Fruit fly (Drosophila melanogaster) whole organism, prepupa: Measurements from ENCODE around the gene CG11345.
A peak's percentile ranks its signal among the peaks of the same experiment; 100 is the strongest.

ENCODE experiments used
- CG11294 ChIP-seq: fragments of 200-800 bp; sonication (Bioruptor generic); IDR thresholded peaks from 2 replicates; pipeline ENCODE4 v1.3.6; 2022; ENCODE audit warnings: missing biosample characterization, missing genetic modification characterization
- CG1621 ChIP-seq: fragments of 200-800 bp; sonication (Bioruptor generic); optimal IDR thresholded peaks from 3 replicates; lab custom pipeline; 2018; ENCODE audit warnings: missing biosample characterization, mild to moderate bottlenecking, missing genetic modification characterization
- CG3032 ChIP-seq: fragments of 200-800 bp; optimal IDR thresholded peaks from 2 replicates; lab custom pipeline; 2019; ENCODE audit warnings: missing biosample characterization, mild to moderate bottlenecking, missing genetic modification characterization, moderate library complexity
- CG31627 ChIP-seq: fragments of 200-800 bp; sonication (Bioruptor generic); optimal IDR thresholded peaks from 3 replicates; lab custom pipeline; 2016; ENCODE audit warnings: missing biosample characterization, missing genetic modification characterization
- CG3919 ChIP-seq: fragments of 200-800 bp; sonication (Bioruptor generic); optimal IDR thresholded peaks from 3 replicates; lab custom pipeline; 2016; ENCODE audit warnings: missing biosample characterization, missing genetic modification characterization
- CG6276 ChIP-seq: fragments of 200-800 bp; sonication (Bioruptor generic); optimal IDR thresholded peaks from 2 replicates; lab custom pipeline; 2017; ENCODE audit warnings: missing biosample characterization, mild to moderate bottlenecking, missing genetic modification characterization
- CG6854 ChIP-seq: fragments of 200-800 bp; sonication (Bioruptor generic); optimal IDR thresholded peaks from 2 replicates; lab custom pipeline; 2017; ENCODE audit warnings: missing biosample characterization, mild to moderate bottlenecking, missing genetic modification characterization
- CG7368 ChIP-seq: fragments of 200-800 bp; sonication (Bioruptor generic); optimal IDR thresholded peaks from 3 replicates; lab custom pipeline; 2016; ENCODE audit warnings: missing biosample characterization, missing genetic modification characterization
- CG8119 ChIP-seq: fragments of 200-800 bp; sonication (Bioruptor generic); IDR thresholded peaks from 3 replicates; pipeline ENCODE4 v1.3.6; 2022; ENCODE audit warnings: missing biosample characterization, missing genetic modification characterization
- CG8319 ChIP-seq: fragments of 200-800 bp; sonication (Bioruptor generic); optimal IDR thresholded peaks from 3 replicates; lab custom pipeline; 2016; ENCODE audit warnings: missing biosample characterization, missing genetic modification characterization
- Eip75B ChIP-seq: fragments of 200-800 bp; sonication (Bioruptor generic); optimal IDR thresholded peaks from 3 replicates; lab custom pipeline; 2016; ENCODE audit warnings: missing biosample characterization, missing genetic modification characterization
- Eip78C ChIP-seq: fragments of 200-800 bp; sonication (Bioruptor generic); peaks from one replicate; lab custom pipeline; 2016; ENCODE audit warnings: missing biosample characterization, missing genetic modification characterization
- Ets21C ChIP-seq: fragments of 200-800 bp; sonication (Bioruptor generic); optimal IDR thresholded peaks from 3 replicates; lab custom pipeline; 2016; ENCODE audit warnings: missing biosample characterization, missing genetic modification characterization
- Gug ChIP-seq: fragments of 200-800 bp; sonication (Bioruptor generic); IDR thresholded peaks from 2 replicates; pipeline ENCODE4 v1.3.6; 2022; ENCODE audit warnings: missing biosample characterization, missing genetic modification characterization
- Hr38 ChIP-seq: sonication (Bioruptor generic); optimal IDR thresholded peaks from 2 replicates; lab custom pipeline; 2016; ENCODE audit warnings: missing biosample characterization, missing genetic modification characterization
- Hr39 ChIP-seq: fragments of 200-800 bp; sonication (Bioruptor generic); optimal IDR thresholded peaks from 2 replicates; lab custom pipeline; 2016; ENCODE audit warnings: missing biosample characterization, missing genetic modification characterization
- Lpt ChIP-seq: fragments of 200-800 bp; sonication (Bioruptor generic); optimal IDR thresholded peaks from 3 replicates; lab custom pipeline; 2016; ENCODE audit warnings: missing biosample characterization, missing genetic modification characterization
- Met ChIP-seq: fragments of 200-800 bp; sonication (Bioruptor generic); optimal IDR thresholded peaks from 3 replicates; lab custom pipeline; 2016; ENCODE audit warnings: missing biosample characterization, missing genetic modification characterization
- Smox ChIP-seq: fragments of 200-800 bp; sonication (Bioruptor generic); optimal IDR thresholded peaks from 3 replicates; lab custom pipeline; 2016; ENCODE audit warnings: missing biosample characterization, missing genetic modification characterization
- Sox102F ChIP-seq: fragments of 200-800 bp; sonication (Bioruptor generic); optimal IDR thresholded peaks from 2 replicates; lab custom pipeline; 2016; ENCODE audit warnings: missing biosample characterization, mild to moderate bottlenecking, missing genetic modification characterization
- Sox14 ChIP-seq: fragments of 200-800 bp; sonication (Bioruptor generic); optimal IDR thresholded peaks from 3 replicates; lab custom pipeline; 2016; ENCODE audit warnings: missing biosample characterization, missing genetic modification characterization
- achi ChIP-seq: fragments of 200-800 bp; sonication (Bioruptor generic); optimal IDR thresholded peaks from 3 replicates; lab custom pipeline; 2016; ENCODE audit warnings: missing biosample characterization, missing genetic modification characterization
- acj6 ChIP-seq: fragments of 200-800 bp; sonication (Bioruptor generic); optimal IDR thresholded peaks from 3 replicates; lab custom pipeline; 2016; ENCODE audit warnings: missing biosample characterization, missing genetic modification characterization
- dac ChIP-seq: fragments of 200-800 bp; sonication (Bioruptor generic); optimal IDR thresholded peaks from 2 replicates; lab custom pipeline; 2017; ENCODE audit warnings: missing biosample characterization, mild to moderate bottlenecking, missing genetic modification characterization
- dsx ChIP-seq: fragments of 200-800 bp; optimal IDR thresholded peaks from 3 replicates; lab custom pipeline; 2019; ENCODE audit warnings: missing biosample characterization, mild to moderate bottlenecking, missing genetic modification characterization, moderate library complexity; ENCODE audit not compliant: poor library complexity, severe bottlenecking
- eg ChIP-seq: fragments of 200-800 bp; sonication (Bioruptor generic); IDR thresholded peaks from 3 replicates; pipeline ENCODE4 v1.3.6; 2022; ENCODE audit warnings: missing biosample characterization, missing genetic modification characterization
- esn ChIP-seq: fragments of 200-800 bp; sonication (Bioruptor generic); optimal IDR thresholded peaks from 2 replicates; lab custom pipeline; 2016; ENCODE audit warnings: missing biosample characterization, mild to moderate bottlenecking, missing genetic modification characterization, moderate library complexity
- spab ChIP-seq: fragments of 200-800 bp; sonication (Bioruptor generic); optimal IDR thresholded peaks from 2 replicates; lab custom pipeline; 2017; ENCODE audit warnings: missing biosample characterization, mild to moderate bottlenecking, missing genetic modification characterization, missing genetic modification reagents
- ss ChIP-seq, 2 experiments: fragments of 200-800 bp; sonication (Bioruptor generic); optimal IDR thresholded peaks; 2 replicates in 1 of 2; 3 replicates in 1 of 2; lab custom pipeline; 2017 to 2018; ENCODE audit warnings: mild to moderate bottlenecking in 2 of 2, missing biosample characterization in 2 of 2, missing genetic modification characterization in 2 of 2, moderate library complexity in 1 of 2
- svp ChIP-seq: fragments of 200-800 bp; sonication (Bioruptor generic); peaks from one replicate; lab custom pipeline; 2016; ENCODE audit warnings: missing biosample characterization, missing genetic modification characterization
- topi ChIP-seq: fragments of 200-800 bp; sonication (Bioruptor generic); optimal IDR thresholded peaks from 3 replicates; lab custom pipeline; 2016; ENCODE audit warnings: missing biosample characterization, missing genetic modification characterization
- vri ChIP-seq: fragments of 200-800 bp; sonication (Bioruptor generic); optimal IDR thresholded peaks from 3 replicates; lab custom pipeline; 2016; ENCODE audit warnings: missing biosample characterization, mild to moderate bottlenecking, missing genetic modification characterization

Gene CG11345

dm6 chr3L:4440153-4440552 lies 17.8 kb downstream of the CG11345 start:
- no peak for TF ChIP-seq achi (GFP tag; lab: Kevin White, UChicago)
- TF ChIP-seq Eip78C (GFP tag; lab: Kevin White, UChicago): no peak
- no peak for TF ChIP-seq eg (GFP tag; lab: Robert Waterston, UW)
- no peak for TF ChIP-seq Sox14 (GFP tag; lab: Kevin White, UChicago)
- no peak for TF ChIP-seq topi
- TF ChIP-seq dac (GFP tag; lab: Kevin White, UChicago): no peak
- no peak for TF ChIP-seq Hr38 (GFP tag; lab: Kevin White, UChicago)
- TF ChIP-seq CG3919 (GFP tag; lab: Kevin White, UChicago): no peak
- TF ChIP-seq CG8319: no peak
- no peak for TF ChIP-seq CG31627 (GFP tag; lab: Kevin White, UChicago)
- TF ChIP-seq Smox (GFP tag; lab: Kevin White, UChicago): no peak
- no peak for TF ChIP-seq CG8119 (GFP tag; lab: Robert Waterston, UW)
- no peak for TF ChIP-seq esn (GFP tag; lab: Kevin White, UChicago)
- TF ChIP-seq vri (GFP tag; lab: Kevin White, UChicago): no peak

DNA sequence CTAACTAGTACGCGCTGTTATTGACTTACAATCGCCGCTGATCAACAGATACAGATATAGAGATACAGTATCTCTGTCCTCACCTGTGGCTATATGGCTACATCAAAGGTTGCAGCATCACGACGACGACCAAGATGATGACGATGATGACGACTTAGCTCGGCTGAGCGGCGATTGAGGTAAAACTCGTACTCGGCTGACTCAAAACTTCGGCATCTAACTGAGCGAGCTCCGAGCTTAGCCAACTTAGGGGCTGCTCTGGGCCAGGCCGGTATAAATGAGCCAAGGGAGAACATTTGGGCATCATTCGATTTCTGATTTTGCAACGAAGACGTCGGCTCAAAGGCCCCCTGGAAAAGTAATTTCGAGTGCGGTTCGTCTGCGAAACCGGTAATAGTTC lies 21.5 kb downstream of the CG11345 start, which contains the start of gene CG15021:
CG15021 (plus strand) TSS at position 301 of the 400 bp plus-strand sequence.
- TF ChIP-seq CG3919 (GFP tag; lab: Kevin White, UChicago): no peak
- no peak for TF ChIP-seq ss (GFP tag; optimal IDR thresholded peaks at IDR 0.05; lab: Kevin White, UChicago)
- TF ChIP-seq CG1621 (tag; lab: Kevin White, UChicago): no peak
- no peak for TF ChIP-seq CG6276
- TF ChIP-seq, all 60 proteins: peak for 0

DNA sequence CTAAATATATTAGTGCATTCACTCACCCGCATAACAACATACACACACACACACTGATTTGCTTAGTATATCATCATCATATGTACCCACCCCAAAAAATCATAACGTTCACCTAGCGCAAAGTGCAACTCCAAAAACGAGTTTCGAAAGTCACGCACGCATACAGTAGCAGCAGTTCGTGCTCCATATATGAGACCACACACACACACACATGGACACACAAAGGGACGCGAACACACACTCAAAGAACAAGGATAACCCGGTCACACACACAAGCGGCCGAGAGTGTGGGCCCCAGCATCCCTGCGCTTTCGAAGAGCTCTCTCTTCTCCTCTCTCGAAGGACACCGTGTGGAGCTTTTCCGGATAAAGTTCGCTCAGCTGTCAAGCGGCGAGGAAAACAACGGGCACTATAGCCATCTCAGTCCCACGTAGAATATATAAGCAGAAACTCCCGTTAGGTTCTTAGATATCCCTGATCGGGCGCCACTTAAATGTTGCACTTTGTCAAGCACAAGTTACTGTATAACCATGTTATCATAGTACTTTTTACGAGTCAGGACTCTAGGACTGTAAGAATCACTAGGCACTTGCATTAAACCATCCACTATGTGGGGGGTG lies 26.7 kb downstream of the CG11345 start:
- TF ChIP-seq svp (GFP tag; lab: Kevin White, UChicago) (peak; percentile 9), CG7368 (GFP tag; lab: Kevin White, UChicago) (no peak)

- TF ChIP-seq vri (GFP tag; lab: Kevin White, UChicago) (no peak), Eip75B (no peak), CG31627 (GFP tag; lab: Kevin White, UChicago) (no peak), Lpt (no peak), CG11294 (GFP tag; lab: Robert Waterston, UW) (no peak), eg (GFP tag; lab: Robert Waterston, UW) (no peak), acj6 (GFP tag; lab: Kevin White, UChicago) (no peak), spab (no peak), CG3919 (GFP tag; lab: Kevin White, UChicago) (no peak)
- TF ChIP-seq, all 60 proteins: peak for 0
Observed at dm6 chr3L:4430331-4430730, 27.6 kb downstream of the CG11345 start.

DNA sequence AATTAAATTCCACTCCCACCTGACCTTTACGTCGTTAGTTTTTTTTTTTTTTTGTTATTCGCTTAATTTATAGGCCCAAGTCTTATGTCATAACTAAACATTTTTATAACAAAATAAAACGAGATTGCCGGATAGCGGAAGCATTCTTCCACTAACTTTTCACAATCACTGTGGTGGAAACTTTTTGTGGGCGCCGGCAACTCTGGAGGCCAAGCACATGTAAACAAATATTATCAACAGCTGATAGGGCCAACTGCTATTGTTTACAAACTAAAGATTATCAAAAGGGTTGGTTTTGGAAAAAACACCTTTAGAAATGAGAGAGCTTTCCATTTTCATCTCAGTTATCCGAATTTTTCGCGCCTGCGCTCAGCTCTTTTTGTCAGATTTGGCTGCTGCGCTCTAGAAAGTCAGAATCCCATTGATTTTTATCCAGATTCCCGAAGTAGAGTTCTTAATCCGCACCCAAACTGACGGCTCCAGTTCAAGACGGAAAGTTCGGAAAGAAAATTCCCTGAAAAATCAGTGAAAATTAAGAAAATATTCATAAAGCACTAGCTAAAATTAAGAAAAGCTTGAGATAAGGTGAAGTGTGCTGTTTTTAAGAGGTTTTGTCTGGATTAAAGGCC lies 28.9 kb downstream of the CG11345 start, which contains the start of gene nAChRbeta1:
nAChRbeta1 (plus strand) TSS at position 432 of the 629 bp plus-strand sequence.
- no peak for TF ChIP-seq CG6854
- TF ChIP-seq svp (GFP tag; lab: Kevin White, UChicago): peak; percentile 32

DNA sequence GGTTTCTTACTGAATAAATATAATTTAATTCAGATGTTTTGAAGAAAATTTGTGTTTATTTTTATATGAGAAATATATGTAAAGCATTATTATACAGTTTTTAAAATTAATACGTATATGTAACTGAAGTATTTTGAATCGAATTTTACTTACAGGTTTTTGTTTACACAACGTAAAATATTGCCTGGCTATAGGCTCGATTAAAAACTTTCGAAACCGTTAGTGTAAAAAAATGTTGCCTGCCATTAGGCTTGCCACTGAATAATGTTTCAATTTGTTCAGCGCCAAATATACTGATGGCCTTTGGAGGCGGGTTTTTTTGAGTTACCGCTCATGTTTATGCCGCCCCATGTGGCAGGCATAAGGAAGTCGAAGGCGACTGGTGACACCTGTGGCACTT lies 31.4 kb downstream of the CG11345 start:
- TF ChIP-seq Met (no peak), dsx (no peak), Ets21C (GFP tag; lab: Kevin White, UChicago) (no peak), Eip78C (GFP tag; lab: Kevin White, UChicago) (no peak), Lpt (no peak), CG8119 (GFP tag; lab: Robert Waterston, UW) (no peak), CG3032 (tag; lab: Kevin White, UChicago) (no peak), Sox102F (no peak), Sox14 (GFP tag; lab: Kevin White, UChicago) (no peak), Gug (GFP tag; lab: Robert Waterston, UW) (no peak), Eip75B (no peak), Hr39 (GFP tag; lab: Kevin White, UChicago) (no peak)
